Fruit fly (Drosophila melanogaster) whole organism, pupa: ENCODE results near the gene CG14220.

Experiments used
- CG10348 ChIP-seq: fragments of 200-800 bp; sonication (Bioruptor generic); IDR thresholded peaks from 2 replicates; pipeline ENCODE4 v1.3.6; 2022; ENCODE audit warnings: missing biosample characterization, missing genetic modification characterization
- CG12605 ChIP-seq: fragments of 200-800 bp; sonication (Bioruptor generic); IDR thresholded peaks from 2 replicates; pipeline ENCODE4 v1.3.6; 2022; ENCODE audit warnings: missing biosample characterization, missing genetic modification characterization
- CG13204 ChIP-seq: fragments of 200-800 bp; sonication (Bioruptor generic); optimal IDR thresholded peaks from 2 replicates; lab custom pipeline; 2018; ENCODE audit warnings: missing biosample characterization, mild to moderate bottlenecking, missing genetic modification characterization, moderate library complexity
- CG14655 ChIP-seq: fragments of 200-800 bp; sonication (Bioruptor generic); optimal IDR thresholded peaks from 3 replicates; lab custom pipeline; 2017; ENCODE audit warnings: mild to moderate bottlenecking, missing biosample characterization, missing genetic modification reagents, missing genetic modification characterization
- CG15710 ChIP-seq: fragments of 200-800 bp; sonication (Bioruptor generic); optimal IDR thresholded peaks from 2 replicates; lab custom pipeline; 2018; ENCODE audit warnings: missing biosample characterization, mild to moderate bottlenecking, missing genetic modification characterization, moderate library complexity
- CG17806 ChIP-seq: fragments of 200-800 bp; sonication (Bioruptor generic); optimal IDR thresholded peaks from 2 replicates; lab custom pipeline; 2018; ENCODE audit warnings: missing biosample characterization, mild to moderate bottlenecking, missing genetic modification characterization, moderate library complexity
- CG32121 ChIP-seq: fragments of 200-800 bp; sonication (Bioruptor generic); IDR thresholded peaks from 2 replicates; pipeline ENCODE4 v1.3.6; 2022; ENCODE audit warnings: missing biosample characterization, missing genetic modification characterization
- CG34367 ChIP-seq: fragments of 200-800 bp; sonication (Bioruptor generic); optimal IDR thresholded peaks from 2 replicates; lab custom pipeline; 2018; ENCODE audit warnings: missing biosample characterization, mild to moderate bottlenecking, missing genetic modification characterization
- CG4496 ChIP-seq: fragments of 200-800 bp; sonication (Bioruptor generic); IDR thresholded peaks from 3 replicates; pipeline ENCODE4 v1.3.6; 2022; ENCODE audit warnings: missing biosample characterization, missing genetic modification characterization
- CG8159 ChIP-seq: fragments of 200-800 bp; sonication (Bioruptor generic); optimal IDR thresholded peaks from 3 replicates; lab custom pipeline; 2018; ENCODE audit warnings: missing biosample characterization, mild to moderate bottlenecking, missing genetic modification characterization, moderate library complexity
- CG8301 ChIP-seq: fragments of 200-800 bp; sonication (Bioruptor generic); optimal IDR thresholded peaks from 2 replicates; lab custom pipeline; 2018; ENCODE audit warnings: missing biosample characterization, mild to moderate bottlenecking, missing genetic modification characterization
- CG9948 ChIP-seq: fragments of 200-800 bp; sonication (Bioruptor generic); optimal IDR thresholded peaks from 2 replicates; lab custom pipeline; 2018; ENCODE audit warnings: missing biosample characterization, mild to moderate bottlenecking, missing genetic modification characterization, moderate library complexity
- D1 ChIP-seq: fragments of 200-800 bp; sonication (Bioruptor generic); optimal IDR thresholded peaks from 2 replicates; lab custom pipeline; 2018; ENCODE audit warnings: missing biosample characterization, mild to moderate bottlenecking, missing genetic modification characterization, moderate library complexity
- EcR ChIP-seq: fragments of 200-800 bp; sonication (Bioruptor generic); optimal IDR thresholded peaks from 3 replicates; lab custom pipeline; 2019; ENCODE audit warnings: missing biosample characterization, missing genetic modification characterization, mild to moderate bottlenecking, moderate library complexity, missing genetic modification reagents
- Ets98B ChIP-seq: fragments of 200-800 bp; sonication (Bioruptor generic); IDR thresholded peaks from 2 replicates; pipeline ENCODE4 v1.3.6; 2022; ENCODE audit warnings: missing biosample characterization, missing genetic modification characterization
- Pif1A ChIP-seq: fragments of 200-800 bp; sonication (Bioruptor generic); optimal IDR thresholded peaks from 3 replicates; lab custom pipeline; 2016; ENCODE audit warnings: missing biosample characterization, missing genetic modification characterization
- Pif1B ChIP-seq: fragments of 200-800 bp; sonication (Bioruptor generic); optimal IDR thresholded peaks from 3 replicates; lab custom pipeline; 2016; ENCODE audit warnings: missing biosample characterization, missing genetic modification characterization
- Snoo ChIP-seq: fragments of 200-800 bp; sonication (Bioruptor generic); optimal IDR thresholded peaks from 3 replicates; lab custom pipeline; 2017; ENCODE audit warnings: missing biosample characterization, mild to moderate bottlenecking, missing genetic modification characterization, inconsistent platforms
- fd96Ca ChIP-seq: fragments of 200-800 bp; sonication (Bioruptor generic); IDR thresholded peaks from 3 replicates; pipeline ENCODE4 v1.3.6; 2022; ENCODE audit warnings: missing biosample characterization, missing genetic modification characterization
- gl ChIP-seq: fragments of 200-800 bp; sonication (Bioruptor generic); optimal IDR thresholded peaks from 2 replicates; lab custom pipeline; 2018; ENCODE audit warnings: missing biosample characterization, mild to moderate bottlenecking, missing genetic modification characterization
- rn ChIP-seq: fragments of 200-800 bp; sonication (Bioruptor generic); IDR thresholded peaks from 2 replicates; pipeline ENCODE4 v1.3.6; 2022; ENCODE audit warnings: missing biosample characterization, missing genetic modification characterization

CG14220 gene

dm6 chrX:19590070-19590469 lies 11.6 kb downstream of the CG14220 start, which contains the start of gene CG14219:
Gene CG14219 (minus strand): TSS chrX:19590170.
- TF ChIP-seq CG8301 (tag; lab: Kevin White, UChicago) = no peak
- no peak for TF ChIP-seq Pif1A (GFP tag; lab: Kevin White, UChicago)
- TF ChIP-seq CG12605 (GFP tag; lab: Robert Waterston, UW) = no peak
- TF ChIP-seq CG17806 (tag; lab: Kevin White, UChicago) = no peak
- TF ChIP-seq CG8159 (tag; lab: Kevin White, UChicago) = no peak
- TF ChIP-seq Pif1B (GFP tag; lab: Kevin White, UChicago) = no peak
- no peak for TF ChIP-seq CG34367 (tag; lab: Kevin White, UChicago)
- no peak for TF ChIP-seq CG4496 (GFP tag; lab: Robert Waterston, UW)
- TF ChIP-seq CG9948 (tag; lab: Kevin White, UChicago) = no peak
- TF ChIP-seq CG13204 (GFP tag; lab: Kevin White, UChicago) = no peak
- TF ChIP-seq rn (GFP tag; lab: Robert Waterston, UW) = no peak
- no peak for TF ChIP-seq CG15710
- TF ChIP-seq CG10348 (GFP tag; lab: Robert Waterston, UW) = no peak
- TF ChIP-seq fd96Ca = no peak
- TF ChIP-seq Snoo (tag; lab: Kevin White, UChicago) = no peak
- no peak for TF ChIP-seq CG32121 (GFP tag; lab: Robert Waterston, UW)
- TF ChIP-seq CG14655 (GFP tag; lab: Kevin White, UChicago) = no peak
- TF ChIP-seq Ets98B = no peak
- TF ChIP-seq EcR = no peak

DNA sequence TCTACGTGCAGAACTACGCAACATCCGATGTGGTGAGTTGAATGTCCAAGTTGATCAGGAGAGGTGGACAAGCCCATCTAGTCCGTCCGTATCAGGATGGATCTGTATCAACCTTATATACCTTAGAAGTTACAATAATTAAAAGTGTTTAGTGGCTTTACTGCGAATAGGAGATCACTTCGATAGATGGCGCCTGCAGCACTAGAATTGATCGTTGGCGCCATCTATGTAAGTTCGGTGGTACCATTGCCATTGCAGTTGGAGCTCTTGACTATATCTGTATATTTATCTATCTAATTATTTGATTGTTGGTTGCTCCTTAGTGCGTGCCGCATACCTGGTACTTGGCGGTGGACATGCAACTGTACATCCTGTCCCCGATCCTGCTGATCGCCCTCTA lies 16.5 kb downstream of the CG14220 start:
- TF ChIP-seq CG8301 (tag; lab: Kevin White, UChicago) (no peak), CG10348 (GFP tag; lab: Robert Waterston, UW) (no peak), Ets98B (no peak), rn (GFP tag; lab: Robert Waterston, UW) (no peak), Pif1B (GFP tag; lab: Kevin White, UChicago) (no peak), Snoo (tag; lab: Kevin White, UChicago) (no peak), EcR (no peak), CG4496 (GFP tag; lab: Robert Waterston, UW) (no peak), CG9948 (tag; lab: Kevin White, UChicago) (no peak), fd96Ca (no peak)
- TF ChIP-seq, all 21 proteins: peak for 0

DNA sequence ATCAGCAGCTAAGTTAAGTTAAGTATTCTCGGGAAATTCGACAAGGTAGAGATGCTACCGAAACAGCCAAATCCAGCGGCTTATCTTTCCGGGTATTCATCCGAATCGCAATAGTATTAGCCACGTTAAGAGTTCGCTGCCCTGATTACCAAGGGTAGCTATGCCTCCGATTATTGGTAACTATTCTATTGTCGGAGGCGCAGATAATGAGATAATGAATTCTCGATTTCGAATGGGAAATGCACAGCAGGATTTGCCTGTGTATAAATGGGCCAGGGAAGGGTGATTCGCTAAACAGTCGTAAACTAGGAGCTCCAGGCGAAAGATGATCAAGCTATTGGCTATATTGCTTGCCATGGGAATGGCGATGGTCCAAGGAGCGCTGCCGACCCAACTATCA lies 18.3 kb downstream of the CG14220 start, which contains the start of gene CG14204:
CG14204 (plus strand) TSS at position 301 of the 400 bp plus-strand sequence.
- TF ChIP-seq CG13204 (GFP tag; lab: Kevin White, UChicago) = no peak
- no peak for TF ChIP-seq CG14655 (GFP tag; lab: Kevin White, UChicago)
- no peak for TF ChIP-seq fd96Ca
- TF ChIP-seq CG34367 (tag; lab: Kevin White, UChicago) = no peak
- no peak for TF ChIP-seq Ets98B
- no peak for TF ChIP-seq Pif1A (GFP tag; lab: Kevin White, UChicago)
- TF ChIP-seq EcR = no peak
- no peak for TF ChIP-seq CG8301 (tag; lab: Kevin White, UChicago)
- TF ChIP-seq rn (GFP tag; lab: Robert Waterston, UW) = no peak
- no peak for TF ChIP-seq Pif1B (GFP tag; lab: Kevin White, UChicago)
- TF ChIP-seq CG8159 (tag; lab: Kevin White, UChicago) = no peak
- no peak for TF ChIP-seq CG10348 (GFP tag; lab: Robert Waterston, UW)
- no peak for TF ChIP-seq CG9948 (tag; lab: Kevin White, UChicago)
- no peak for TF ChIP-seq D1 (tag; lab: Kevin White, UChicago)
- TF ChIP-seq CG12605 (GFP tag; lab: Robert Waterston, UW) = no peak
- TF ChIP-seq CG15710 = no peak
- TF ChIP-seq Snoo (tag; lab: Kevin White, UChicago) = no peak
- TF ChIP-seq gl (tag; lab: Kevin White, UChicago) = no peak
- TF ChIP-seq, all 21 proteins: peak for 0

- TF ChIP-seq CG32121 (GFP tag; lab: Robert Waterston, UW) = no peak
- no peak for TF ChIP-seq CG13204 (GFP tag; lab: Kevin White, UChicago)
- TF ChIP-seq CG8301 (tag; lab: Kevin White, UChicago) = no peak
- TF ChIP-seq fd96Ca = no peak
- TF ChIP-seq CG12605 (GFP tag; lab: Robert Waterston, UW) = no peak
- no peak for TF ChIP-seq CG17806 (tag; lab: Kevin White, UChicago)
- TF ChIP-seq rn (GFP tag; lab: Robert Waterston, UW) = no peak
- TF ChIP-seq CG14655 (GFP tag; lab: Kevin White, UChicago) = no peak
- no peak for TF ChIP-seq CG10348 (GFP tag; lab: Robert Waterston, UW)
- TF ChIP-seq gl (tag; lab: Kevin White, UChicago) = no peak
- TF ChIP-seq CG4496 (GFP tag; lab: Robert Waterston, UW) = no peak
- TF ChIP-seq EcR = no peak
- TF ChIP-seq, all 21 proteins: peak for 0
Measured at dm6 chrX:19582732-19583131, 18.9 kb downstream of the CG14220 start.

DNA sequence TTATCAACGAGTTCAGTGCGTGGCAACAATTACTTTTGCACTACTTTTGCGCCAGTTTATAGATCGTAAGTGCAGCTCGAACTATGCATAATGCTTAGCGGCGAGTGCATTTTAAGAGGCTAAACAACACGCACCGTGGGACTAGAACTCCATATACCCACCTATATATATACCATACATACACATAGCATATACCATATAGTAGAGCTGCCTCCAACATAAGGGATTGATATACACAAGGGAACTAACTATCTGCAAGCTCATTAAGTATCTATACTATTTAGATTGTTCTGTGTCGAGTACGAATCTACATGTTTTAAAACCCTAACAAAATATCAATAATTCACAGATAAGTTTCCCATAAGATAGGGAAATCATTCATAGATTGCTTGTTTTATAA lies 19.8 kb downstream of the CG14220 start, which contains the start of gene CG14218:
CG14218 (minus strand) TSS at position 101 of the 400 bp plus-strand sequence.
- no peak for TF ChIP-seq rn (GFP tag; lab: Robert Waterston, UW)
- TF ChIP-seq Pif1B (GFP tag; lab: Kevin White, UChicago) = no peak
- no peak for TF ChIP-seq CG34367 (tag; lab: Kevin White, UChicago)
- TF ChIP-seq CG9948 (tag; lab: Kevin White, UChicago) = no peak
- no peak for TF ChIP-seq CG13204 (GFP tag; lab: Kevin White, UChicago)
- no peak for TF ChIP-seq D1 (tag; lab: Kevin White, UChicago)
- TF ChIP-seq CG15710 = no peak
- TF ChIP-seq fd96Ca = no peak
- TF ChIP-seq CG14655 (GFP tag; lab: Kevin White, UChicago) = no peak
- no peak for TF ChIP-seq CG10348 (GFP tag; lab: Robert Waterston, UW)
- TF ChIP-seq CG4496 (GFP tag; lab: Robert Waterston, UW) = no peak
- no peak for TF ChIP-seq Pif1A (GFP tag; lab: Kevin White, UChicago)
- no peak for TF ChIP-seq CG8159 (tag; lab: Kevin White, UChicago)
- no peak for TF ChIP-seq Snoo (tag; lab: Kevin White, UChicago)
- TF ChIP-seq, all 21 proteins: peak for 0
